Fruit fly (Drosophila melanogaster) whole organism, embryonic: ENCODE data around the gene scyl.

Source experiments
- ATbp ChIP-seq: fragments of 200-800 bp; sonication (Bioruptor generic); optimal IDR thresholded peaks from 2 replicates; lab custom pipeline; 2017; ENCODE audit warnings: missing biosample characterization, mild to moderate bottlenecking, missing genetic modification characterization, missing genetic modification reagents
- Ada2b ChIP-seq: fragments of 200-800 bp; sonication (Bioruptor generic); IDR thresholded peaks from 2 replicates; pipeline ENCODE4 v1.3.6; 2022; ENCODE audit warnings: missing biosample characterization, missing genetic modification characterization
- Adf1 ChIP-seq: fragments of 200-800 bp; sonication (Bioruptor generic); IDR thresholded peaks from 2 replicates; pipeline ENCODE4 v1.3.6; 2022; ENCODE audit warnings: missing biosample characterization, missing genetic modification characterization
- Aef1 ChIP-seq: fragments of 200-800 bp; sonication (Bioruptor generic); IDR thresholded peaks from 3 replicates; pipeline ENCODE4 v1.3.6; 2022; ENCODE audit warnings: missing biosample characterization, missing genetic modification characterization
- Bteb2 ChIP-seq: fragments of 200-800 bp; sonication (Bioruptor generic); optimal IDR thresholded peaks from 2 replicates; lab custom pipeline; 2016; ENCODE audit warnings: missing biosample characterization, missing genetic modification characterization
- CG15073 ChIP-seq: fragments of 200-800 bp; sonication (Bioruptor generic); optimal IDR thresholded peaks from 2 replicates; lab custom pipeline; 2016; ENCODE audit warnings: missing biosample characterization, missing genetic modification characterization
- CG15269 ChIP-seq: fragments of 200-800 bp; sonication (Bioruptor generic); optimal IDR thresholded peaks from 2 replicates; lab custom pipeline; 2018; ENCODE audit warnings: missing biosample characterization, mild to moderate bottlenecking, missing genetic modification characterization, moderate library complexity
- CG1603 ChIP-seq: fragments of 200-800 bp; sonication (Bioruptor generic); optimal IDR thresholded peaks from 2 replicates; lab custom pipeline; 2019; ENCODE audit warnings: missing biosample characterization, mild to moderate bottlenecking, missing genetic modification characterization, moderate library complexity
- CG16779 ChIP-seq: fragments of 200-800 bp; sonication (Bioruptor generic); IDR thresholded peaks from 2 replicates; pipeline ENCODE4 v1.3.6; 2022; ENCODE audit warnings: missing biosample characterization, missing genetic modification characterization
- CG17328 ChIP-seq: fragments of 200-800 bp; sonication (Bioruptor generic); IDR thresholded peaks from 2 replicates; pipeline ENCODE4 v1.3.6; 2022; ENCODE audit warnings: missing biosample characterization, missing genetic modification characterization
- CG17385 ChIP-seq: fragments of 200-800 bp; sonication (Bioruptor generic); optimal IDR thresholded peaks from 3 replicates; lab custom pipeline; 2018; ENCODE audit warnings: missing biosample characterization, mild to moderate bottlenecking, missing genetic modification characterization
- CG17802 ChIP-seq: fragments of 200-800 bp; sonication (Bioruptor generic); optimal IDR thresholded peaks from 2 replicates; lab custom pipeline; 2018; ENCODE audit warnings: missing biosample characterization, mild to moderate bottlenecking, missing genetic modification characterization, moderate library complexity
- CG18764 ChIP-seq: fragments of 200-800 bp; sonication (Bioruptor generic); optimal IDR thresholded peaks from 3 replicates; lab custom pipeline; 2016; ENCODE audit warnings: missing biosample characterization, missing genetic modification characterization
- CG2120 ChIP-seq: fragments of 200-800 bp; sonication (Bioruptor generic); optimal IDR thresholded peaks from 3 replicates; lab custom pipeline; 2016; ENCODE audit warnings: missing biosample characterization, missing genetic modification characterization
- CG30431 ChIP-seq: fragments of 200-800 bp; sonication (Bioruptor generic); optimal IDR thresholded peaks from 2 replicates; lab custom pipeline; 2017; ENCODE audit warnings: missing biosample characterization, missing genetic modification characterization
- CG32767 ChIP-seq: fragments of 200-800 bp; sonication (Bioruptor generic); IDR thresholded peaks from 2 replicates; pipeline ENCODE4 v1.3.6; 2022; ENCODE audit warnings: missing biosample characterization, missing genetic modification characterization
- CG33213 ChIP-seq: fragments of 200-800 bp; sonication (Bioruptor generic); optimal IDR thresholded peaks from 3 replicates; lab custom pipeline; 2016; ENCODE audit warnings: missing biosample characterization, missing genetic modification characterization
- CG4730 ChIP-seq: fragments of 200-800 bp; sonication (Bioruptor generic); IDR thresholded peaks from 2 replicates; pipeline ENCODE4 v1.3.6; 2022; ENCODE audit warnings: missing biosample characterization, missing genetic modification characterization
- CG6813 ChIP-seq: fragments of 200-800 bp; sonication (Bioruptor generic); optimal IDR thresholded peaks from 2 replicates; lab custom pipeline; 2017; ENCODE audit warnings: missing biosample characterization, missing genetic modification characterization, mild to moderate bottlenecking, moderate library complexity, missing genetic modification reagents
- CG7357 ChIP-seq: fragments of 200-800 bp; sonication (Bioruptor generic); IDR thresholded peaks from 3 replicates; pipeline ENCODE4 v1.3.6; 2022; ENCODE audit warnings: missing biosample characterization, missing genetic modification characterization
- CG7786 ChIP-seq: fragments of 200-800 bp; sonication (Bioruptor generic); optimal IDR thresholded peaks from 2 replicates; lab custom pipeline; 2016; ENCODE audit warnings: missing biosample characterization, missing genetic modification characterization
- CG7963 ChIP-seq: fragments of 200-800 bp; sonication (Bioruptor generic); IDR thresholded peaks from 3 replicates; pipeline ENCODE4 v1.3.6; 2022; ENCODE audit warnings: missing biosample characterization, missing genetic modification characterization; ENCODE audit not compliant: partially characterized antibody
- CG8281 ChIP-seq: fragments of 200-800 bp; sonication (Bioruptor generic); optimal IDR thresholded peaks from 2 replicates; lab custom pipeline; 2018; ENCODE audit warnings: missing biosample characterization, mild to moderate bottlenecking, missing genetic modification characterization, moderate library complexity
- CG8944 ChIP-seq: fragments of 200-800 bp; sonication (Bioruptor generic); optimal IDR thresholded peaks from 3 replicates; lab custom pipeline; 2016; ENCODE audit warnings: missing biosample characterization, missing genetic modification characterization
- CHES-1-like ChIP-seq: fragments of 200-800 bp; sonication (Bioruptor generic); optimal IDR thresholded peaks from 2 replicates; lab custom pipeline; 2016; ENCODE audit warnings: missing biosample characterization, missing genetic modification characterization
- D19A ChIP-seq: fragments of 200-800 bp; optimal IDR thresholded peaks from 3 replicates; lab custom pipeline; 2019; ENCODE audit warnings: missing biosample characterization, mild to moderate bottlenecking, missing genetic modification characterization, moderate library complexity
- ERR ChIP-seq: fragments of 200-800 bp; sonication (Bioruptor generic); optimal IDR thresholded peaks from 2 replicates; lab custom pipeline; 2016; ENCODE audit warnings: missing biosample characterization, missing genetic modification characterization
- GATAe ChIP-seq: fragments of 200-800 bp; sonication (Bioruptor generic); conservative IDR thresholded peaks from 2 replicates; pipeline ENCODE4 v1.3.6; 2022; ENCODE audit warnings: missing biosample characterization, missing genetic modification characterization
- HLHmδ ChIP-seq: fragments of 200-800 bp; sonication (Bioruptor generic); optimal IDR thresholded peaks from 2 replicates; lab custom pipeline; 2018; ENCODE audit warnings: missing biosample characterization, mild to moderate bottlenecking, missing genetic modification characterization, moderate library complexity
- Hr51 ChIP-seq, 2 experiments: fragments of 200-800 bp; sonication (Bioruptor generic); optimal IDR thresholded peaks; 2 replicates in 1 of 2; 3 replicates in 1 of 2; lab custom pipeline; 2016 to 2018; ENCODE audit warnings: missing biosample characterization in 2 of 2, missing genetic modification characterization in 2 of 2, mild to moderate bottlenecking in 1 of 2, moderate library complexity in 1 of 2
- Hsf ChIP-seq: fragments of 200-800 bp; sonication (Bioruptor generic); optimal IDR thresholded peaks from 3 replicates; lab custom pipeline; 2016; ENCODE audit warnings: missing biosample characterization, missing genetic modification characterization
- Rfx ChIP-seq: fragments of 200-800 bp; sonication (Bioruptor generic); IDR thresholded peaks from 2 replicates; pipeline ENCODE4 v1.3.6; 2022; ENCODE audit warnings: missing biosample characterization, missing genetic modification characterization
- bab2 ChIP-seq: fragments of 200-800 bp; sonication (Bioruptor generic); optimal IDR thresholded peaks from 2 replicates; lab custom pipeline; 2016; ENCODE audit warnings: missing biosample characterization, missing genetic modification characterization
- bigmax ChIP-seq: fragments of 200-800 bp; sonication (Bioruptor generic); optimal IDR thresholded peaks from 2 replicates; lab custom pipeline; 2018; ENCODE audit warnings: missing biosample characterization, mild to moderate bottlenecking, missing genetic modification characterization
- cad ChIP-seq: fragments of >200 bp; optimal IDR thresholded peaks from 2 replicates; lab custom pipeline; 2017; ENCODE audit warnings: missing biosample characterization, missing genetic modification characterization
- fd64A ChIP-seq: fragments of 200-800 bp; sonication (Bioruptor generic); optimal IDR thresholded peaks from 3 replicates; lab custom pipeline; 2018; ENCODE audit warnings: missing biosample characterization, mild to moderate bottlenecking, missing genetic modification characterization
- gcm ChIP-seq: fragments of 200-800 bp; sonication (Bioruptor generic); optimal IDR thresholded peaks from 2 replicates; lab custom pipeline; 2019; ENCODE audit warnings: missing biosample characterization, mild to moderate bottlenecking, missing genetic modification characterization, moderate library complexity
- gfzf ChIP-seq: fragments of 200-800 bp; sonication (Bioruptor generic); optimal IDR thresholded peaks from 2 replicates; lab custom pipeline; 2016; ENCODE audit warnings: missing biosample characterization, mild to moderate bottlenecking, missing genetic modification characterization, moderate library complexity
- gro ChIP-seq: fragments of 200-800 bp; sonication (Bioruptor generic); optimal IDR thresholded peaks from 2 replicates; lab custom pipeline; 2016; ENCODE audit warnings: missing biosample characterization, missing genetic modification characterization
- onecut ChIP-seq: fragments of 200-800 bp; sonication (Bioruptor generic); IDR thresholded peaks from 2 replicates; pipeline ENCODE4 v1.3.6; 2022; ENCODE audit warnings: missing biosample characterization, missing genetic modification characterization
- pros ChIP-seq: fragments of 200-800 bp; sonication (Bioruptor generic); optimal IDR thresholded peaks from 3 replicates; lab custom pipeline; 2019; ENCODE audit warnings: missing biosample characterization, mild to moderate bottlenecking, missing genetic modification characterization, moderate library complexity
- pzg ChIP-seq: fragments of 200-800 bp; sonication (Bioruptor generic); optimal IDR thresholded peaks from 3 replicates; lab custom pipeline; 2018; ENCODE audit warnings: missing biosample characterization, mild to moderate bottlenecking, missing genetic modification characterization, moderate library complexity
- rib ChIP-seq: fragments of 200-800 bp; sonication (Bioruptor generic); IDR thresholded peaks from 2 replicates; pipeline ENCODE4 v1.3.6; 2022; ENCODE audit warnings: missing biosample characterization, missing genetic modification characterization
- schlank ChIP-seq: fragments of 200-800 bp; sonication (Bioruptor generic); optimal IDR thresholded peaks from 2 replicates; lab custom pipeline; 2018; ENCODE audit warnings: missing biosample characterization, mild to moderate bottlenecking, missing genetic modification characterization
- sr ChIP-seq: fragments of 200-800 bp; sonication (Bioruptor generic); IDR thresholded peaks from 3 replicates; pipeline ENCODE4 v1.3.6; 2022; ENCODE audit warnings: missing biosample characterization, missing genetic modification characterization
- toy ChIP-seq: fragments of 200-800 bp; sonication (Bioruptor generic); IDR thresholded peaks from 2 replicates; pipeline ENCODE4 v1.3.6; 2022; ENCODE audit warnings: missing biosample characterization, missing genetic modification characterization
- ttk ChIP-seq: fragments of 200-800 bp; sonication (Bioruptor generic); IDR thresholded peaks from 2 replicates; pipeline ENCODE4 v2.1.2; 2022; ENCODE audit warnings: missing biosample characterization, missing genetic modification characterization
- usp ChIP-seq: fragments of >200 bp; optimal IDR thresholded peaks from 2 replicates; lab custom pipeline; 2017; ENCODE audit warnings: missing biosample characterization, missing genetic modification characterization
- zf30C ChIP-seq: fragments of 200-800 bp; sonication (Bioruptor generic); optimal IDR thresholded peaks from 3 replicates; lab custom pipeline; 2018; ENCODE audit warnings: missing biosample characterization, mild to moderate bottlenecking, missing genetic modification characterization

The scyl gene

DNA sequence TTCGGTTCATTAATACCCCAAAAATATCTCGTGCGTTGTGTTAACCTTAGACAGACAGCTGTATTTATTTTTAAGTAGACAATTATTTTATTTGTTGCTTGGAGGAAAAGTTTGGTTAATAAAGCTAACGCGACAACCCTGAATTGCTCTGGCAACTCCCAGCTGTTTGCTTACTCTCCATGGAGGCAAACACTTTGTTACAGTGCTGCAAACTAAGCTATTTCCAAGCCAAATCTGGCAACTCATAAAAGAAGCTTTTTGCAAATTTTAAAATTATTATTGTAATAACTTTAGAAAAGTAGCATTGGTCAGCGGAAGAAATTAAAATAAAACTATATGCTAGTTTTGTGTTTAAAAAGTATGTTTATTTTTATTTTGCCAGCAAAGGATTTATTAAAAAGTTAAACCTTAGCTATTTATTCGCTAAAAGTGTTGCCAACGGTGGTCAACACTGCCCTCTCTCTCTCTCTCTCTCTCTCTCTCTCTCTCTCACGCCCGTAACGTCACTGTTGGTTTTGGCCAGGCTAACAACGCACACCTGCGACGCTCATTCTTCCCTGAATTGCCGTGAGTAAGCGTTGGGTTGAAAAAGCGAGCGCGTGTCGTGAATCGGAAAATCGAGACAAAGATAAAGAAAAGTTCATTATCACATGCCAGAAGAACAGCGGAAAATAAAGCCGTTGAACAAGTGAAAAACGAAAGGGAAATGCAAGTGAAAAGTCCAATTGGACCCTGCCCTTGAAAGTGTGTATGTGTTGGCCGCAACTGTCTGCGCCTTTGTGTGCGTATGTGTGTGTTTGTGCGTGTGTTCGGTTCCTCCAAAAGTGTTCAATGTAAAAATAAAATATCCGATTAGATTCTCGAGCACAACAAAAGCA is 36.6 kb upstream of the scyl start (continued):
- peak; percentile 82 for TF ChIP-seq gcm (GFP tag; lab: Kevin White, UChicago)
- peak; percentile 57 for TF ChIP-seq CG17802 (tag; lab: Kevin White, UChicago)
- TF ChIP-seq onecut (GFP tag; lab: Robert Waterston, UW): peak; percentile 85
- TF ChIP-seq Adf1 (GFP tag; lab: Robert Waterston, UW): peak; percentile 69
- peak; percentile 85 for TF ChIP-seq toy (GFP tag; lab: Robert Waterston, UW)
- peak; percentile 95 for TF ChIP-seq Ada2b (GFP tag; lab: Robert Waterston, UW)
- TF ChIP-seq CG7357: peak; percentile 84
- TF ChIP-seq HLHmδ: peak; percentile 49
- peak; percentile 89 for TF ChIP-seq CG4730 (GFP tag; lab: Robert Waterston, UW)
- peak; percentile 76 for TF ChIP-seq CG17385 (GFP tag; lab: Kevin White, UChicago)
- peak; percentile 92 for TF ChIP-seq CG6813 (GFP tag; lab: Kevin White, UChicago)
- no peak for TF ChIP-seq CG15073 (GFP tag; lab: Kevin White, UChicago)
- TF ChIP-seq fd64A: peak; percentile 77
- peak; percentile 83 for TF ChIP-seq CG32767 (GFP tag; lab: Robert Waterston, UW)
- peak; percentile 86 for TF ChIP-seq CG18764 (GFP tag; lab: Kevin White, UChicago)
- TF ChIP-seq ATbp: peak; percentile 87
- peak; percentile 70 for TF ChIP-seq CG30431 (GFP tag; lab: Kevin White, UChicago)
- peak; percentile 76 for TF ChIP-seq ERR (GFP tag; lab: Kevin White, UChicago)
- no peak for TF ChIP-seq pros (GFP tag; lab: Kevin White, UChicago)
- peak; percentile 93 for TF ChIP-seq CG17328 (GFP tag; lab: Robert Waterston, UW)
- TF ChIP-seq Hsf (GFP tag; lab: Kevin White, UChicago): peak; percentile 91
- no peak for TF ChIP-seq usp (GFP tag; lab: Kevin White, UChicago)
- TF ChIP-seq CG15269: peak; percentile 85
- TF ChIP-seq rib (GFP tag; lab: Robert Waterston, UW): peak; percentile 96
- TF ChIP-seq CG1603 (tag; lab: Kevin White, UChicago): peak; percentile 91
- TF ChIP-seq gro (GFP tag; lab: Kevin White, UChicago): peak; percentile 94
- TF ChIP-seq CG8944 (GFP tag; lab: Kevin White, UChicago): peak; percentile 80
- TF ChIP-seq bigmax (GFP tag; lab: Kevin White, UChicago): peak; percentile 72
- no peak for TF ChIP-seq zf30C (GFP tag; lab: Kevin White, UChicago)
- peak; percentile 67 for TF ChIP-seq D19A (tag; lab: Kevin White, UChicago)
- peak; percentile 92 for TF ChIP-seq ttk (GFP tag; lab: Robert Waterston, UW)
- TF ChIP-seq CG33213: peak; percentile 83
- TF ChIP-seq cad (GFP tag; lab: Kevin White, UChicago): no peak
- TF ChIP-seq schlank (tag; lab: Kevin White, UChicago): peak; percentile 86
- TF ChIP-seq Bteb2 (GFP tag; lab: Kevin White, UChicago): peak; percentile 93
- peak; percentile 90 for TF ChIP-seq CG7786
- peak; percentile 96 for TF ChIP-seq CG2120 (GFP tag; lab: Kevin White, UChicago)
- no peak for TF ChIP-seq CG7963 (GFP tag; lab: Robert Waterston, UW)
- peak; percentile 24 for TF ChIP-seq pzg (GFP tag; lab: Kevin White, UChicago)
- TF ChIP-seq CG8281 (tag; lab: Kevin White, UChicago): no peak
- peak; percentile 76 for TF ChIP-seq CHES-1-like (GFP tag; lab: Kevin White, UChicago)
- peak; percentile 97 for TF ChIP-seq Rfx (GFP tag; lab: Robert Waterston, UW)
- peak; percentile 86 for TF ChIP-seq Aef1 (GFP tag; lab: Robert Waterston, UW)
- peak; percentile 90 for TF ChIP-seq bab2 (GFP tag; lab: Kevin White, UChicago)
- peak; percentile 92 for TF ChIP-seq CG16779 (GFP tag; lab: Robert Waterston, UW)
- 0 out of 2 replicates have a peak, but pooled peaks have one; percentile 77 for TF ChIP-seq GATAe (GFP tag; lab: Robert Waterston, UW)
- TF ChIP-seq sr (GFP tag; lab: Robert Waterston, UW): peak; percentile 88
- no peak for TF ChIP-seq gfzf (GFP tag; lab: Kevin White, UChicago)
- peak; percentile 80 to 86 for TF ChIP-seq Hr51 (GFP tag; optimal IDR thresholded peaks at IDR 0.05; lab: Kevin White, UChicago)
